Fruit fly (Drosophila melanogaster): ENCODE measurements around the gene FucT6.
A peak's percentile ranks its signal among the peaks of the same experiment; 100 is the strongest.

Gene FucT6

DNA sequence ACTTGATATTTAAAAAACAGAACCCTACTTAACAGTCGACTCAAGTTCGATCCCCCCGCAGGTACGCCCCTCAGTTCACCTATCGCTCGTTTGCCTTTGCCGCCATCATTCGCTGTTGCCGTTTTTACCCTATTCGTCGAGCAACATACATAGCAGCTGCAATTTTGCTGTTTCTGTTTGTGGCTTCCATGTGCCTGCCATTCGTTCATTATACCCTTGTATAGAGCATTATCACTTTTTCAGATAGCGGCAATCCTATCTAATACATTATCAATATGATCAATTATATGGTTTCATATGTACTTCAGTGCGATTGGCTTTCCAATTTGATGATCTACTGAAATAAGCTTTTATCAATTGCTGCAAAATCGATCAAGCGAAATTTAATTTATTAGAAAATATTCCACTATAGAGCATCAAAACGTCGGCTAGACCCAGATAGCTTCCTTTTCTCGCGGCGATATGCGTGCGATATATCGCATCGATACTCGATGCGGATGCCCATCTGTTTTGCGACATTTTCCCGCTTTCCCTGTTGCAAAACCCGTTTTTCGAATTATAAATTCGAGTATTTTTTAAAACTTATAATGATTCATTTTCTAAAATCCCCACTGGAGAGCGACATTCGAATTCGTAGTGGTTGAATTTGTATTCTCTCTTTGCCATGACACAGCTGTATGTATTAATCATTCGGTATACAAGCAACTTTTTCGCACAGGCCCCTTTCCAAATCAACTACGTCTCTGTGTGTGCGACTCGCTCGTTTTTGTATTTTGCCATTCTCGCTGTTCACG, 6.4 kb upstream of the FucT6 start (continued):
- peak; percentile 85 for TF ChIP-seq zen (tag; optimal IDR thresholded peaks at IDR 0.05)
- peak; percentile 85 for TF ChIP-seq pnt (GFP tag; optimal IDR thresholded peaks at IDR 0.05)
- peak; percentile 27 for TF ChIP-seq CG17186 (GFP tag; optimal IDR thresholded peaks at IDR 0.05)
- peak; percentile 71 for TF ChIP-seq CG34376 (GFP tag; optimal IDR thresholded peaks at IDR 0.05)
- TF ChIP-seq ara (GFP tag; IDR thresholded peaks at IDR 0.05) = peak; percentile 74; the same call in 1 of the 2 replicates
- peak; percentile 53 for TF ChIP-seq Doc2 (GFP tag; IDR thresholded peaks at IDR 0.05)
- TF ChIP-seq CG7928 (GFP tag; optimal IDR thresholded peaks at IDR 0.05) = peak; percentile 13
- TF ChIP-seq CG33557 (GFP tag; optimal IDR thresholded peaks at IDR 0.05) = peak; percentile 87
- TF ChIP-seq CG4404 (GFP tag; IDR thresholded peaks at IDR 0.05) = peak; percentile 82
- TF ChIP-seq slbo (GFP tag; IDR thresholded peaks at IDR 0.05) = peak; percentile 80
- TF ChIP-seq oc (tag; optimal IDR thresholded peaks at IDR 0.05) = peak; percentile 82
- TF ChIP-seq pho (GFP tag; optimal IDR thresholded peaks at IDR 0.05) = peak; percentile 92
- TF ChIP-seq slou (GFP tag; optimal IDR thresholded peaks at IDR 0.05) = peak; percentile 83
- peak; percentile 79 for TF ChIP-seq CG12744 (GFP tag; optimal IDR thresholded peaks at IDR 0.05)
- TF ChIP-seq dm (GFP tag; optimal IDR thresholded peaks at IDR 0.05) = peak; percentile 76
- peak; percentile 75 for TF ChIP-seq wdn (GFP tag; IDR thresholded peaks at IDR 0.05)
- TF ChIP-seq vfl (GFP tag; optimal IDR thresholded peaks at IDR 0.05) = peak; percentile 77
- TF ChIP-seq wek (GFP tag; optimal IDR thresholded peaks at IDR 0.05) = peak; percentile 67
- TF ChIP-seq CG10209 (GFP tag; optimal IDR thresholded peaks at IDR 0.05) = peak; percentile 91
- no peak for TF ChIP-seq Dip2 (GFP tag; IDR thresholded peaks at IDR 0.05)
- TF ChIP-seq Spps (tag; optimal IDR thresholded peaks at IDR 0.05) = peak; percentile 62
- TF ChIP-seq CG15514 (GFP tag; optimal IDR thresholded peaks at IDR 0.05) = peak; percentile 51
- peak; percentile 83 for TF ChIP-seq CG7786 (GFP tag; optimal IDR thresholded peaks at IDR 0.05)
- peak; percentile 85 for TF ChIP-seq CG31441 (GFP tag; IDR thresholded peaks at IDR 0.05)
- no peak for TF ChIP-seq Lpt (GFP tag; optimal IDR thresholded peaks at IDR 0.05)
- peak; percentile 98 for TF ChIP-seq Med (GFP tag)
- peak; percentile 74 for TF ChIP-seq Asciz (GFP tag; optimal IDR thresholded peaks at IDR 0.05)
- TF ChIP-seq CG2120 (GFP tag; optimal IDR thresholded peaks at IDR 0.05) = peak; percentile 92
- TF ChIP-seq CG1792 (GFP tag; optimal IDR thresholded peaks at IDR 0.05) = peak; percentile 79
- peak; percentile 81 for TF ChIP-seq CG4424 (GFP tag; optimal IDR thresholded peaks at IDR 0.05)
- peak; percentile 86 for TF ChIP-seq al (GFP tag; IDR thresholded peaks at IDR 0.05)
- TF ChIP-seq CG12155 (GFP tag; optimal IDR thresholded peaks at IDR 0.05) = peak; percentile 100
- peak; percentile 80 for TF ChIP-seq HLH3B (GFP tag; IDR thresholded peaks at IDR 0.05)
- peak; percentile 63; the same call in 2 of the 3 replicates for TF ChIP-seq ase (GFP tag; IDR thresholded peaks at IDR 0.05)
- no peak for TF ChIP-seq cad (GFP tag; optimal IDR thresholded peaks at IDR 0.05)
- TF ChIP-seq CG13424 (tag; optimal IDR thresholded peaks at IDR 0.05) = peak; percentile 89
- TF ChIP-seq grau (tag; optimal IDR thresholded peaks at IDR 0.05) = peak; percentile 92
- peak; percentile 82 for TF ChIP-seq sob (GFP tag; IDR thresholded peaks at IDR 0.05)
- TF ChIP-seq seq (GFP tag; IDR thresholded peaks at IDR 0.05) = peak; percentile 75
- TF ChIP-seq CTCF (GFP tag; optimal IDR thresholded peaks at IDR 0.05) = no peak
- TF ChIP-seq MTF-1 (GFP tag; optimal IDR thresholded peaks at IDR 0.05; ENCODE audit: borderline replicate concordance) = peak; percentile 66
- TF ChIP-seq Dip3 (GFP tag; optimal IDR thresholded peaks at IDR 0.05) = peak; percentile 83
- TF ChIP-seq CG30020 (tag; optimal IDR thresholded peaks at IDR 0.05) = peak; percentile 63
- TF ChIP-seq Atf-2 (GFP tag; optimal IDR thresholded peaks at IDR 0.05) = peak; percentile 84
- TF ChIP-seq CG6175 (GFP tag; IDR thresholded peaks at IDR 0.05) = peak; percentile 72; the same call in 2 of the 3 replicates
- TF ChIP-seq twi (tag; optimal IDR thresholded peaks at IDR 0.05) = peak; percentile 91
- peak; percentile 78 for TF ChIP-seq bbx (GFP tag; IDR thresholded peaks at IDR 0.05; ENCODE audit: partially characterized antibody)
- peak; percentile 91 for TF ChIP-seq dmrt11E (tag; optimal IDR thresholded peaks at IDR 0.05)
- TF ChIP-seq Dad (GFP tag; optimal IDR thresholded peaks at IDR 0.05) = peak; percentile 72
- TF ChIP-seq CG33213 (GFP tag; optimal IDR thresholded peaks at IDR 0.05) = peak; percentile 80
- no peak for TF ChIP-seq Sin3A (optimal IDR thresholded peaks at IDR 0.05)

Data from whole organism, embryonic.